Worm (Caenorhabditis elegans) whole organism, late embryonic: Measurements from ENCODE around the gene C34C12.7.

Experiments
- C08G9.2 ChIP-seq: sonication (generic microtip); optimal IDR thresholded peaks from 2 replicates; lab custom pipeline; 2016; ENCODE audit warnings: mild to moderate bottlenecking, missing genetic modification characterization, moderate library complexity, missing compliant biosample characterization
- C38D4.7 ChIP-seq: fragments of 200-800 bp; sonication (Bioruptor generic); optimal IDR thresholded peaks from 2 replicates; lab custom pipeline; 2018; ENCODE audit warnings: mild to moderate bottlenecking, missing genetic modification characterization, moderate library complexity, missing compliant biosample characterization
- F13H6.1 ChIP-seq: sonication (generic microtip); optimal IDR thresholded peaks from 2 replicates; lab custom pipeline; 2016; ENCODE audit warnings: missing genetic modification characterization, missing compliant biosample characterization
- K02D7.2 ChIP-seq: sonication (generic microtip); optimal IDR thresholded peaks from 2 replicates; lab custom pipeline; 2017; ENCODE audit warnings: mild to moderate bottlenecking, missing genetic modification characterization, missing compliant biosample characterization
- K09A11.1 ChIP-seq: sonication (generic microtip); optimal IDR thresholded peaks from 2 replicates; lab custom pipeline; 2017; ENCODE audit warnings: antibody characterized with exemption, mild to moderate bottlenecking, missing genetic modification characterization, missing compliant biosample characterization; ENCODE audit not compliant: insufficient read depth
- T23F11.4 ChIP-seq: fragments of 200-800 bp; sonication (Bioruptor generic); optimal IDR thresholded peaks from 2 replicates; lab custom pipeline; 2018; ENCODE audit warnings: mild to moderate bottlenecking, missing genetic modification characterization, missing compliant biosample characterization
- Y22D7AL.16 ChIP-seq: sonication (generic microtip); optimal IDR thresholded peaks from 2 replicates; lab custom pipeline; 2016; ENCODE audit warnings: missing genetic modification characterization, missing compliant biosample characterization
- ahr-1 ChIP-seq: sonication (generic microtip); optimal IDR thresholded peaks from 2 replicates; lab custom pipeline; 2016; ENCODE audit warnings: missing genetic modification characterization, missing compliant biosample characterization
- ama-1 ChIP-seq: fragments of 150-350 bp; optimal IDR thresholded peaks from 2 replicates; lab custom pipeline; 2014
- ceh-14 ChIP-seq: sonication (generic microtip); optimal IDR thresholded peaks from 2 replicates; lab custom pipeline; 2016; ENCODE audit warnings: missing genotype, missing genetic modification characterization, missing compliant biosample characterization
- ceh-24 ChIP-seq: sonication (generic microtip); optimal IDR thresholded peaks from 2 replicates; lab custom pipeline; 2016; ENCODE audit warnings: mild to moderate bottlenecking, missing genetic modification characterization, missing compliant biosample characterization
- ceh-30 ChIP-seq: fragments of 150-350 bp; optimal IDR thresholded peaks from 2 replicates; lab custom pipeline; 2014; ENCODE audit warnings: missing biosample characterization, missing genetic modification characterization
- ceh-31 ChIP-seq: sonication (generic microtip); optimal IDR thresholded peaks from 2 replicates; lab custom pipeline; 2016; ENCODE audit warnings: missing genetic modification characterization, missing compliant biosample characterization
- ceh-45 ChIP-seq: fragments of 200-800 bp; sonication (Bioruptor generic); IDR thresholded peaks from 2 replicates; pipeline ENCODE4 v1.3.6; 2022; ENCODE audit warnings: missing genetic modification reagents, missing genetic modification characterization, missing compliant biosample characterization
- ceh-48 ChIP-seq: sonication (generic microtip); optimal IDR thresholded peaks from 2 replicates; lab custom pipeline; 2016; ENCODE audit warnings: missing genetic modification characterization, inconsistent platforms, missing compliant biosample characterization
- ceh-6 ChIP-seq: fragments of 200-800 bp; sonication (Bioruptor generic); optimal IDR thresholded peaks from 2 replicates; lab custom pipeline; 2018; ENCODE audit warnings: mild to moderate bottlenecking, missing genetic modification characterization, missing compliant biosample characterization
- ceh-9 ChIP-seq: sonication (generic microtip); optimal IDR thresholded peaks from 2 replicates; lab custom pipeline; 2016; ENCODE audit warnings: mild to moderate bottlenecking, missing genetic modification characterization, inconsistent platforms, missing compliant biosample characterization
- che-1 ChIP-seq: sonication (generic microtip); optimal IDR thresholded peaks from 2 replicates; lab custom pipeline; 2016; ENCODE audit warnings: mild to moderate bottlenecking, missing genetic modification characterization, missing compliant biosample characterization
- dmd-4 ChIP-seq: sonication (generic microtip); optimal IDR thresholded peaks from 2 replicates; lab custom pipeline; 2016; ENCODE audit warnings: borderline replicate concordance, missing genetic modification characterization, missing compliant biosample characterization
- dve-1 ChIP-seq: sonication (generic microtip); optimal IDR thresholded peaks from 2 replicates; lab custom pipeline; 2017; ENCODE audit warnings: antibody characterized with exemption, mild to moderate bottlenecking, missing genetic modification characterization, missing compliant biosample characterization
- elt-2 ChIP-seq: sonication (generic microtip); optimal IDR thresholded peaks from 2 replicates; lab custom pipeline; 2016; ENCODE audit warnings: missing genetic modification reagents, missing genetic modification characterization, missing compliant biosample characterization
- elt-4 ChIP-seq: sonication (generic microtip); optimal IDR thresholded peaks from 2 replicates; lab custom pipeline; 2016; ENCODE audit warnings: missing genetic modification characterization, missing compliant biosample characterization
- ets-4 ChIP-seq: sonication (generic microtip); optimal IDR thresholded peaks from 2 replicates; lab custom pipeline; 2016; ENCODE audit warnings: missing genetic modification characterization, missing compliant biosample characterization
- eyg-1 ChIP-seq: sonication (generic microtip); optimal IDR thresholded peaks from 2 replicates; lab custom pipeline; 2016; ENCODE audit warnings: missing genotype, missing genetic modification characterization, missing compliant biosample characterization
- fkh-6 ChIP-seq: sonication (generic microtip); optimal IDR thresholded peaks from 2 replicates; lab custom pipeline; 2016; ENCODE audit warnings: missing genetic modification characterization, missing compliant biosample characterization
- gmeb-2 ChIP-seq: sonication (generic microtip); optimal IDR thresholded peaks from 2 replicates; lab custom pipeline; 2016; ENCODE audit warnings: missing genetic modification characterization, inconsistent platforms, missing compliant biosample characterization
- hlh-13 ChIP-seq: fragments of 200-800 bp; sonication (Bioruptor generic); optimal IDR thresholded peaks from 2 replicates; lab custom pipeline; 2018; ENCODE audit warnings: mild to moderate bottlenecking, missing genetic modification characterization, missing compliant biosample characterization
- hlh-15 ChIP-seq: sonication (generic microtip); optimal IDR thresholded peaks from 2 replicates; lab custom pipeline; 2016; ENCODE audit warnings: missing genetic modification characterization, missing compliant biosample characterization
- hlh-6 ChIP-seq: sonication (generic microtip); optimal IDR thresholded peaks from 2 replicates; lab custom pipeline; 2016; ENCODE audit warnings: missing genotype, missing genetic modification characterization, missing compliant biosample characterization
- hlh-8 ChIP-seq: sonication (generic microtip); optimal IDR thresholded peaks from 2 replicates; lab custom pipeline; 2016; ENCODE audit warnings: missing genotype, missing genetic modification characterization, missing compliant biosample characterization
- lim-6 ChIP-seq: sonication (generic microtip); optimal IDR thresholded peaks from 2 replicates; lab custom pipeline; 2016; ENCODE audit warnings: missing genetic modification characterization, missing compliant biosample characterization
- lin-11 ChIP-seq: fragments of 200-800 bp; sonication (Bioruptor generic); optimal IDR thresholded peaks from 2 replicates; lab custom pipeline; 2018; ENCODE audit warnings: mild to moderate bottlenecking, missing genetic modification characterization, missing compliant biosample characterization
- madf-2 ChIP-seq: sonication (generic microtip); optimal IDR thresholded peaks from 2 replicates; lab custom pipeline; 2017; ENCODE audit warnings: missing genetic modification characterization, missing compliant biosample characterization
- nfya-1 ChIP-seq: sonication (generic microtip); optimal IDR thresholded peaks from 2 replicates; lab custom pipeline; 2017; ENCODE audit warnings: missing genetic modification characterization, mild to moderate bottlenecking, missing compliant biosample characterization, antibody characterized with exemption, moderate library complexity
- nhr-11 ChIP-seq: fragments of 150-350 bp; optimal IDR thresholded peaks from 2 replicates; lab custom pipeline; 2014; ENCODE audit warnings: missing biosample characterization, missing genetic modification characterization
- pat-9 ChIP-seq: fragments of 200-800 bp; sonication (Bioruptor generic); optimal IDR thresholded peaks from 2 replicates; lab custom pipeline; 2018; ENCODE audit warnings: mild to moderate bottlenecking, missing genetic modification characterization, moderate library complexity, missing compliant biosample characterization
- pax-1 ChIP-seq: fragments of 150-350 bp; optimal IDR thresholded peaks from 2 replicates; lab custom pipeline; 2014; ENCODE audit warnings: missing biosample characterization, missing genetic modification characterization
- pha-4 ChIP-seq: fragments of 150-350 bp; optimal IDR thresholded peaks from 2 replicates; lab custom pipeline; 2018; ENCODE audit warnings: missing biosample characterization, missing genetic modification reagents, missing genetic modification characterization
- pqm-1 ChIP-seq: sonication (generic microtip); optimal IDR thresholded peaks from 2 replicates; lab custom pipeline; 2016; ENCODE audit warnings: missing genetic modification characterization, missing compliant biosample characterization
- pros-1 ChIP-seq: fragments of 150-350 bp; optimal IDR thresholded peaks from 2 replicates; lab custom pipeline; 2014; ENCODE audit warnings: missing biosample characterization, missing genetic modification reagents, missing genetic modification characterization
- rnt-1 ChIP-seq: sonication (generic microtip); optimal IDR thresholded peaks from 2 replicates; lab custom pipeline; 2016; ENCODE audit warnings: missing genetic modification characterization, missing compliant biosample characterization
- sdc-2 ChIP-seq: sonication (generic microtip); optimal IDR thresholded peaks from 2 replicates; lab custom pipeline; 2016; ENCODE audit warnings: missing genotype, missing genetic modification characterization, missing compliant biosample characterization
- syd-9 ChIP-seq: sonication (generic microtip); optimal IDR thresholded peaks from 2 replicates; lab custom pipeline; 2016; ENCODE audit warnings: mild to moderate bottlenecking, missing genetic modification characterization, moderate library complexity, missing compliant biosample characterization
- tbx-2 ChIP-seq: sonication (generic microtip); optimal IDR thresholded peaks from 2 replicates; lab custom pipeline; 2016; ENCODE audit warnings: missing genetic modification characterization, missing compliant biosample characterization
- tbx-7 ChIP-seq: sonication (generic microtip); optimal IDR thresholded peaks from 2 replicates; lab custom pipeline; 2016; ENCODE audit warnings: missing genotype, missing genetic modification characterization, missing compliant biosample characterization
- ttx-3 ChIP-seq: sonication (generic microtip); optimal IDR thresholded peaks from 2 replicates; lab custom pipeline; 2016; ENCODE audit warnings: missing genetic modification reagents, missing genetic modification characterization, missing compliant biosample characterization
- unc-3 ChIP-seq, 2 experiments: fragments of 200-800 bp in 1 of 2; sonication (Bioruptor generic) in 1 of 2; sonication (generic microtip) in 1 of 2; conservative IDR thresholded peaks in 1 of 2; optimal IDR thresholded peaks in 1 of 2; 2 replicates each; pipeline versions ENCODE4 v1.3.6 to Lab custom; 2016 to 2022; ENCODE audit warnings: missing compliant biosample characterization in 2 of 2, missing genetic modification characterization in 2 of 2, missing genetic modification reagents in 1 of 2
- unc-42 ChIP-seq: sonication (generic microtip); optimal IDR thresholded peaks from 2 replicates; lab custom pipeline; 2016; ENCODE audit warnings: missing genotype, missing genetic modification characterization, missing compliant biosample characterization
- zip-5 ChIP-seq: sonication (generic microtip); optimal IDR thresholded peaks from 2 replicates; lab custom pipeline; 2016; ENCODE audit warnings: missing genetic modification characterization, missing compliant biosample characterization

The C34C12.7 gene

DNA sequence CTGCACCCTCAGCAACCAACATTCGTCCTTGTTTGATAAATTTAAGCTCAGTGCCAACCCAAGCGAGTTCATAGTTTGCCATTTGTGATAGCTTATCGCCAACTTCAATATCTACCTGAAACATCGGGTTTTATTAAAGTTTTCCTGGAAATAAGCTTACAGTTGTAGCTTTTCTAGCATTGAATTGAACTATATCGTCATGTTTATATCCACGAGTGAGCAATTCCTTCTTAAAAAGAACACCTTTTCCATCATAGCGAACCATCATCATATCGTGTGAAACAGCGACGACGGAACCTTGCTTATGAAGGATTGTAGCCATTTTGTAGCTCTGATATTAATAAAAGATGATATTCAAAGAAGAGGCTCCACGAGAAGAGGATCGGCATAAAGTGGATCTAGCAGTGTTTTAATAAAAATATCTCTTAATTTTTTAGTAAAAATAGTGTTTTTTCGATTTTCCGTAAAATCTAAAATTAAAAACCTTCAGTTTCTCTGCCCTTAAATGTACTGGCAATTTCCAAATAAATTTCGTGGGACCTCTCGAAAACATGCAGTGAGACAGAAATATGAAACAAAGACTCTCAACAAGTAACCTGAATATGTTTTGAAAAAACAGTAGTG lies 14.2 kb upstream of the C34C12.7 start, which contains the start of gene M01F1.8:
M01F1.8 (minus strand) TSS at position 335 of the 624 bp plus-strand sequence.
- TF ChIP-seq gmeb-2 (tag; lab: Kevin White, UChicago) (no peak), C08G9.2 (tag; lab: Kevin White, UChicago) (no peak), syd-9 (tag; lab: Kevin White, UChicago) (no peak)

DNA sequence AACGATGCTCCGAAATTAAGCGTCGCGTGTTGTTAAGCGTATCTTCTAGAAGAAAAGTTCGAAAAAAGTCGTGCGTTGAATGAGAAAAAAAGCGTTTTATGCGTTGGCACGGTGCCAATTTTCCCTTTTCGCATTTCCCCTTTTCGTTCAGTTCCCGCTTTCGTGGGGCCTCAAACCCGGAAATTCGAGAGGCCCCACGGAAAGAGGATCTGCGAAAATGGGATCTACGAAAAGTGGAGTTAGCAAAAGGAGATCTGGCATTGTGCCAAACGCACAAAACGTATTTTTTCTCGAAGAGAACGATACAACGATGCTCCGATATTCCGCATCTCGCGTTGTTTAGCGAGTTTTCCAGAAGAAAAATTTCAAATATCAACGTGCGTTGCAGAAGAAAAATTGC lies 11.7 kb upstream of the C34C12.7 start:
- TF ChIP-seq ceh-24 (tag; lab: Kevin White, UChicago) (peak; percentile 92), ceh-6 (GFP tag; lab: Kevin White, UChicago) (peak; percentile 94), C08G9.2 (tag; lab: Kevin White, UChicago) (peak; percentile 100), nfya-1 (tag; lab: Kevin White, UChicago) (no peak), eyg-1 (tag; lab: Kevin White, UChicago) (peak; percentile 99), ceh-9 (tag; lab: Kevin White, UChicago) (no peak), rnt-1 (tag; lab: Kevin White, UChicago) (peak; percentile 100), Y22D7AL.16 (tag; lab: Kevin White, UChicago) (peak; percentile 96), madf-2 (tag; lab: Kevin White, UChicago) (peak; percentile 87), hlh-6 (tag; lab: Kevin White, UChicago) (peak; percentile 99), ttx-3 (tag; lab: Kevin White, UChicago) (peak; percentile 98), ceh-48 (tag; lab: Kevin White, UChicago) (peak; percentile 80), ceh-31 (tag; lab: Kevin White, UChicago) (peak; percentile 100), pax-1 (no peak), zip-5 (tag; lab: Kevin White, UChicago) (peak; percentile 100), unc-3 (GFP tag; conservative IDR thresholded peaks at IDR 0.05; lab: Robert Waterston, UW) (peak; percentile 96), unc-3 (tag; optimal IDR thresholded peaks at IDR 0.05; lab: Kevin White, UChicago) (peak; percentile 98), pqm-1 (tag; lab: Kevin White, UChicago) (peak; percentile 100), che-1 (tag; lab: Kevin White, UChicago) (peak; percentile 83), ahr-1 (tag; lab: Kevin White, UChicago) (peak; percentile 100), hlh-15 (peak; percentile 98), pat-9 (peak; percentile 79), sdc-2 (tag; lab: Kevin White, UChicago) (peak; percentile 93), F13H6.1 (tag; lab: Kevin White, UChicago) (peak; percentile 100), ceh-30 (no peak), hlh-13 (GFP tag; lab: Kevin White, UChicago) (peak; percentile 95), K09A11.1 (tag; lab: Kevin White, UChicago) (no peak), pha-4 (tag; lab: Kevin White, UChicago) (no peak), K02D7.2 (tag; lab: Kevin White, UChicago) (peak; percentile 97), tbx-2 (tag; lab: Kevin White, UChicago) (peak; percentile 100), elt-2 (tag; lab: Kevin White, UChicago) (peak; percentile 100), ama-1 (lab: Kevin White, UChicago) (no peak), C38D4.7 (GFP tag; lab: Kevin White, UChicago) (peak; percentile 93), T23F11.4 (GFP tag; lab: Kevin White, UChicago) (peak; percentile 92), ceh-14 (tag; lab: Kevin White, UChicago) (peak; percentile 100), ceh-45 (GFP tag; lab: Robert Waterston, UW) (peak; percentile 97), hlh-8 (tag; lab: Kevin White, UChicago) (peak; percentile 100), lim-6 (peak; percentile 100), tbx-7 (tag; lab: Kevin White, UChicago) (peak; percentile 100), fkh-6 (tag; lab: Kevin White, UChicago) (peak; percentile 97), ets-4 (tag; lab: Kevin White, UChicago) (peak; percentile 100), dve-1 (tag; lab: Kevin White, UChicago) (no peak), elt-4 (tag; lab: Kevin White, UChicago) (peak; percentile 100), lin-11 (tag; lab: Kevin White, UChicago) (peak; percentile 85), nhr-11 (tag; lab: Kevin White, UChicago) (no peak), unc-42 (tag; lab: Kevin White, UChicago) (peak; percentile 91), pros-1 (tag; lab: Kevin White, UChicago) (no peak), dmd-4 (tag; lab: Kevin White, UChicago) (peak; percentile 100)
